Worm (Caenorhabditis elegans): ENCODE measurements around the gene klp-6.

DNA sequence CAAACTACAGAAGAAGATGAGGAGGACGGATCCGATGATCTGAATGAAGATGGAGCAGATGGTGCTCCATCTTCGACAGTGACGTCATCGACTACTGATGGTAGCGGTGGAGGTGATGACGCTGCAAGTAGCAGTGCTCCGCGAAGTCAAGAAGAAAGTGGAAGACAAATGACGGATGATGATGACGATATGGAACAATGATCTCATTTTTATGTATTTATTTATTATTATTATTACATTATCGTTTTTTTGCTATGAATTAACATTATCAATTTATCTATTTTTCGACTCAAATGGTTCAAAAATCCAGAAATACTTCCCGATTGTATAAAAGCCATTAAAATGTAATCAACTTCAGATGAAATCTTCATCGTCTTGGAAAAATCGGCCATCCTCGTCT is 9.0 kb upstream of the klp-6 start, which contains the start of gene R144.3:
- TF ChIP-seq snpc-4 (tag; optimal IDR thresholded peaks at IDR 0.05), result no peak
- TF ChIP-seq pha-4 (tag; optimal IDR thresholded peaks at IDR 0.05), result no peak
- TF ChIP-seq unc-62 (GFP tag; optimal IDR thresholded peaks at IDR 0.05), result no peak
- TF ChIP-seq M03D4.4 (tag; optimal IDR thresholded peaks at IDR 0.05), result no peak
- no peak for TF ChIP-seq mab-5 (tag; optimal IDR thresholded peaks at IDR 0.05)
- TF ChIP-seq unc-39 (tag; optimal IDR thresholded peaks at IDR 0.05), result no peak
- TF ChIP-seq elt-3 (tag; optimal IDR thresholded peaks at IDR 0.05), result no peak
- no peak for TF ChIP-seq nhr-76 (tag; optimal IDR thresholded peaks at IDR 0.05)
